Worm (Caenorhabditis elegans) whole organism, late embryonic: Measurements from ENCODE around the gene asp-3.

Experiments used
- C08G9.2 ChIP-seq: sonication (generic microtip); optimal IDR thresholded peaks from 2 replicates; lab custom pipeline; 2016; ENCODE audit warnings: mild to moderate bottlenecking, missing genetic modification characterization, moderate library complexity, missing compliant biosample characterization
- C38D4.7 ChIP-seq: fragments of 200-800 bp; sonication (Bioruptor generic); optimal IDR thresholded peaks from 2 replicates; lab custom pipeline; 2018; ENCODE audit warnings: mild to moderate bottlenecking, missing genetic modification characterization, moderate library complexity, missing compliant biosample characterization
- F13H6.1 ChIP-seq: sonication (generic microtip); optimal IDR thresholded peaks from 2 replicates; lab custom pipeline; 2016; ENCODE audit warnings: missing genetic modification characterization, missing compliant biosample characterization
- K09A11.1 ChIP-seq: sonication (generic microtip); optimal IDR thresholded peaks from 2 replicates; lab custom pipeline; 2017; ENCODE audit warnings: antibody characterized with exemption, mild to moderate bottlenecking, missing genetic modification characterization, missing compliant biosample characterization; ENCODE audit not compliant: insufficient read depth
- Y22D7AL.16 ChIP-seq: sonication (generic microtip); optimal IDR thresholded peaks from 2 replicates; lab custom pipeline; 2016; ENCODE audit warnings: missing genetic modification characterization, missing compliant biosample characterization
- ama-1 ChIP-seq: fragments of 150-350 bp; optimal IDR thresholded peaks from 2 replicates; lab custom pipeline; 2014
- ceh-14 ChIP-seq: sonication (generic microtip); optimal IDR thresholded peaks from 2 replicates; lab custom pipeline; 2016; ENCODE audit warnings: missing genotype, missing genetic modification characterization, missing compliant biosample characterization
- ceh-18 ChIP-seq: sonication (generic microtip); optimal IDR thresholded peaks from 2 replicates; lab custom pipeline; 2016; ENCODE audit warnings: missing genetic modification characterization, missing compliant biosample characterization
- ceh-19 ChIP-seq: fragments of 200-800 bp; sonication (Bioruptor generic); optimal IDR thresholded peaks from 2 replicates; lab custom pipeline; 2018; ENCODE audit warnings: mild to moderate bottlenecking, missing genetic modification characterization, missing compliant biosample characterization
- ceh-24 ChIP-seq: sonication (generic microtip); optimal IDR thresholded peaks from 2 replicates; lab custom pipeline; 2016; ENCODE audit warnings: mild to moderate bottlenecking, missing genetic modification characterization, missing compliant biosample characterization
- ceh-30 ChIP-seq: fragments of 150-350 bp; optimal IDR thresholded peaks from 2 replicates; lab custom pipeline; 2014; ENCODE audit warnings: missing biosample characterization, missing genetic modification characterization
- ceh-31 ChIP-seq: sonication (generic microtip); optimal IDR thresholded peaks from 2 replicates; lab custom pipeline; 2016; ENCODE audit warnings: missing genetic modification characterization, missing compliant biosample characterization
- ceh-34 ChIP-seq: sonication (generic microtip); optimal IDR thresholded peaks from 2 replicates; lab custom pipeline; 2016; ENCODE audit warnings: mild to moderate bottlenecking, missing genetic modification characterization, missing compliant biosample characterization
- ceh-45 ChIP-seq: fragments of 200-800 bp; sonication (Bioruptor generic); IDR thresholded peaks from 2 replicates; pipeline ENCODE4 v1.3.6; 2022; ENCODE audit warnings: missing genetic modification reagents, missing genetic modification characterization, missing compliant biosample characterization
- ceh-48 ChIP-seq: sonication (generic microtip); optimal IDR thresholded peaks from 2 replicates; lab custom pipeline; 2016; ENCODE audit warnings: missing genetic modification characterization, inconsistent platforms, missing compliant biosample characterization
- ceh-6 ChIP-seq: fragments of 200-800 bp; sonication (Bioruptor generic); optimal IDR thresholded peaks from 2 replicates; lab custom pipeline; 2018; ENCODE audit warnings: mild to moderate bottlenecking, missing genetic modification characterization, missing compliant biosample characterization
- ceh-9 ChIP-seq: sonication (generic microtip); optimal IDR thresholded peaks from 2 replicates; lab custom pipeline; 2016; ENCODE audit warnings: mild to moderate bottlenecking, missing genetic modification characterization, inconsistent platforms, missing compliant biosample characterization
- che-1 ChIP-seq: sonication (generic microtip); optimal IDR thresholded peaks from 2 replicates; lab custom pipeline; 2016; ENCODE audit warnings: mild to moderate bottlenecking, missing genetic modification characterization, missing compliant biosample characterization
- dmd-4 ChIP-seq: sonication (generic microtip); optimal IDR thresholded peaks from 2 replicates; lab custom pipeline; 2016; ENCODE audit warnings: borderline replicate concordance, missing genetic modification characterization, missing compliant biosample characterization
- dve-1 ChIP-seq: sonication (generic microtip); optimal IDR thresholded peaks from 2 replicates; lab custom pipeline; 2017; ENCODE audit warnings: antibody characterized with exemption, mild to moderate bottlenecking, missing genetic modification characterization, missing compliant biosample characterization
- elt-2 ChIP-seq: sonication (generic microtip); optimal IDR thresholded peaks from 2 replicates; lab custom pipeline; 2016; ENCODE audit warnings: missing genetic modification reagents, missing genetic modification characterization, missing compliant biosample characterization
- ets-4 ChIP-seq: sonication (generic microtip); optimal IDR thresholded peaks from 2 replicates; lab custom pipeline; 2016; ENCODE audit warnings: missing genetic modification characterization, missing compliant biosample characterization
- eyg-1 ChIP-seq: sonication (generic microtip); optimal IDR thresholded peaks from 2 replicates; lab custom pipeline; 2016; ENCODE audit warnings: missing genotype, missing genetic modification characterization, missing compliant biosample characterization
- fax-1 ChIP-seq: sonication (generic microtip); optimal IDR thresholded peaks from 2 replicates; lab custom pipeline; 2016; ENCODE audit warnings: missing genotype, missing genetic modification characterization, missing compliant biosample characterization
- fkh-10 ChIP-seq: fragments of 150-350 bp; optimal IDR thresholded peaks from 2 replicates; lab custom pipeline; 2014; ENCODE audit warnings: missing biosample characterization, missing genetic modification reagents, missing genetic modification characterization
- gmeb-2 ChIP-seq: sonication (generic microtip); optimal IDR thresholded peaks from 2 replicates; lab custom pipeline; 2016; ENCODE audit warnings: missing genetic modification characterization, inconsistent platforms, missing compliant biosample characterization
- hlh-13 ChIP-seq: fragments of 200-800 bp; sonication (Bioruptor generic); optimal IDR thresholded peaks from 2 replicates; lab custom pipeline; 2018; ENCODE audit warnings: mild to moderate bottlenecking, missing genetic modification characterization, missing compliant biosample characterization
- hlh-15 ChIP-seq: sonication (generic microtip); optimal IDR thresholded peaks from 2 replicates; lab custom pipeline; 2016; ENCODE audit warnings: missing genetic modification characterization, missing compliant biosample characterization
- hlh-30 ChIP-seq: sonication (generic microtip); optimal IDR thresholded peaks from 2 replicates; lab custom pipeline; 2017; ENCODE audit warnings: antibody characterized with exemption, missing genetic modification characterization, missing compliant biosample characterization; ENCODE audit not compliant: insufficient read depth
- hlh-8 ChIP-seq: sonication (generic microtip); optimal IDR thresholded peaks from 2 replicates; lab custom pipeline; 2016; ENCODE audit warnings: missing genotype, missing genetic modification characterization, missing compliant biosample characterization
- lim-6 ChIP-seq: sonication (generic microtip); optimal IDR thresholded peaks from 2 replicates; lab custom pipeline; 2016; ENCODE audit warnings: missing genetic modification characterization, missing compliant biosample characterization
- lin-11 ChIP-seq: fragments of 200-800 bp; sonication (Bioruptor generic); optimal IDR thresholded peaks from 2 replicates; lab custom pipeline; 2018; ENCODE audit warnings: mild to moderate bottlenecking, missing genetic modification characterization, missing compliant biosample characterization
- madf-2 ChIP-seq: sonication (generic microtip); optimal IDR thresholded peaks from 2 replicates; lab custom pipeline; 2017; ENCODE audit warnings: missing genetic modification characterization, missing compliant biosample characterization
- nhr-11 ChIP-seq: fragments of 150-350 bp; optimal IDR thresholded peaks from 2 replicates; lab custom pipeline; 2014; ENCODE audit warnings: missing biosample characterization, missing genetic modification characterization
- nhr-232 ChIP-seq: sonication (generic microtip); optimal IDR thresholded peaks from 2 replicates; lab custom pipeline; 2016; ENCODE audit warnings: missing genetic modification characterization, missing compliant biosample characterization
- npax-4 ChIP-seq: sonication (generic microtip); optimal IDR thresholded peaks from 2 replicates; lab custom pipeline; 2016; ENCODE audit warnings: missing genetic modification characterization, missing compliant biosample characterization
- odd-2 ChIP-seq: sonication (generic microtip); optimal IDR thresholded peaks from 2 replicates; lab custom pipeline; 2017; ENCODE audit warnings: antibody characterized with exemption, mild to moderate bottlenecking, missing genetic modification characterization, missing compliant biosample characterization
- pag-3 ChIP-seq: sonication (generic microtip); optimal IDR thresholded peaks from 2 replicates; lab custom pipeline; 2016; ENCODE audit warnings: missing compliant biosample characterization, missing genetic modification characterization, borderline replicate concordance
- pat-9 ChIP-seq: fragments of 200-800 bp; sonication (Bioruptor generic); optimal IDR thresholded peaks from 2 replicates; lab custom pipeline; 2018; ENCODE audit warnings: mild to moderate bottlenecking, missing genetic modification characterization, moderate library complexity, missing compliant biosample characterization
- pha-4 ChIP-seq: fragments of 150-350 bp; optimal IDR thresholded peaks from 2 replicates; lab custom pipeline; 2018; ENCODE audit warnings: missing biosample characterization, missing genetic modification reagents, missing genetic modification characterization
- pros-1 ChIP-seq: fragments of 150-350 bp; optimal IDR thresholded peaks from 2 replicates; lab custom pipeline; 2014; ENCODE audit warnings: missing biosample characterization, missing genetic modification reagents, missing genetic modification characterization
- rnt-1 ChIP-seq: sonication (generic microtip); optimal IDR thresholded peaks from 2 replicates; lab custom pipeline; 2016; ENCODE audit warnings: missing genetic modification characterization, missing compliant biosample characterization
- sdc-2 ChIP-seq: sonication (generic microtip); optimal IDR thresholded peaks from 2 replicates; lab custom pipeline; 2016; ENCODE audit warnings: missing genotype, missing genetic modification characterization, missing compliant biosample characterization
- sox-2 ChIP-seq: fragments of 200-800 bp; sonication (Bioruptor generic); IDR thresholded peaks from 2 replicates; pipeline ENCODE4 v1.3.6; 2022; ENCODE audit warnings: missing genetic modification reagents, missing genetic modification characterization, missing compliant biosample characterization
- syd-9 ChIP-seq: sonication (generic microtip); optimal IDR thresholded peaks from 2 replicates; lab custom pipeline; 2016; ENCODE audit warnings: mild to moderate bottlenecking, missing genetic modification characterization, moderate library complexity, missing compliant biosample characterization
- tbx-2 ChIP-seq: sonication (generic microtip); optimal IDR thresholded peaks from 2 replicates; lab custom pipeline; 2016; ENCODE audit warnings: missing genetic modification characterization, missing compliant biosample characterization
- tbx-7 ChIP-seq: sonication (generic microtip); optimal IDR thresholded peaks from 2 replicates; lab custom pipeline; 2016; ENCODE audit warnings: missing genotype, missing genetic modification characterization, missing compliant biosample characterization
- unc-3 ChIP-seq, 2 experiments: fragments of 200-800 bp in 1 of 2; sonication (Bioruptor generic) in 1 of 2; sonication (generic microtip) in 1 of 2; conservative IDR thresholded peaks in 1 of 2; optimal IDR thresholded peaks in 1 of 2; 2 replicates each; pipeline versions ENCODE4 v1.3.6 to Lab custom; 2016 to 2022; ENCODE audit warnings: missing compliant biosample characterization in 2 of 2, missing genetic modification characterization in 2 of 2, missing genetic modification reagents in 1 of 2
- unc-42 ChIP-seq: sonication (generic microtip); optimal IDR thresholded peaks from 2 replicates; lab custom pipeline; 2016; ENCODE audit warnings: missing genotype, missing genetic modification characterization, missing compliant biosample characterization
- unc-55 ChIP-seq: sonication (generic microtip); optimal IDR thresholded peaks from 2 replicates; lab custom pipeline; 2017; ENCODE audit warnings: missing biosample characterization, missing genetic modification reagents, missing genetic modification characterization
- unc-86 ChIP-seq: sonication (generic microtip); optimal IDR thresholded peaks from 2 replicates; lab custom pipeline; 2016; ENCODE audit warnings: missing genetic modification characterization, missing compliant biosample characterization
- zip-5 ChIP-seq: sonication (generic microtip); optimal IDR thresholded peaks from 2 replicates; lab custom pipeline; 2016; ENCODE audit warnings: missing genetic modification characterization, missing compliant biosample characterization

asp-3 gene

ce11 chrX:6840670-6841308 lies 49.9 kb downstream of the asp-3 start, which contains the start of the genes glr-6 and asg-2:
Gene glr-6, minus strand, starts transcription at chrX:6840720.
Gene asg-2, plus strand, starts transcription at chrX:6841258.
- TF ChIP-seq C08G9.2 (tag; lab: Kevin White, UChicago): no peak
- TF ChIP-seq pha-4: no peak
- TF ChIP-seq hlh-13 (GFP tag; lab: Kevin White, UChicago): no peak
- TF ChIP-seq unc-42 (tag; lab: Kevin White, UChicago): peak; percentile 21
- TF ChIP-seq ceh-31: peak; percentile 50
- peak; percentile 76 for TF ChIP-seq ceh-48 (tag; lab: Kevin White, UChicago)
- peak; percentile 24 for TF ChIP-seq ets-4 (tag; lab: Kevin White, UChicago)
- no peak for TF ChIP-seq ceh-24 (tag; lab: Kevin White, UChicago)
- no peak for TF ChIP-seq pros-1 (tag; lab: Kevin White, UChicago)
- no peak for TF ChIP-seq unc-55
- TF ChIP-seq fkh-10: no peak
- TF ChIP-seq ceh-14 (tag; lab: Kevin White, UChicago): no peak
- TF ChIP-seq nhr-11 (tag; lab: Kevin White, UChicago): no peak
- TF ChIP-seq ceh-18 (tag; lab: Kevin White, UChicago): peak; percentile 20
- TF ChIP-seq sox-2: no peak
- TF ChIP-seq tbx-2 (tag; lab: Kevin White, UChicago): no peak
- TF ChIP-seq ceh-19: no peak
- no peak for TF ChIP-seq madf-2 (tag; lab: Kevin White, UChicago)
- no peak for TF ChIP-seq pat-9
- TF ChIP-seq K09A11.1 (tag; lab: Kevin White, UChicago): no peak
- no peak for TF ChIP-seq npax-4 (tag; lab: Kevin White, UChicago)
- TF ChIP-seq ceh-34: peak; percentile 22
- no peak for TF ChIP-seq ceh-45
- no peak for TF ChIP-seq lim-6 (tag; lab: Kevin White, UChicago)
- no peak for TF ChIP-seq odd-2
- no peak for TF ChIP-seq unc-3 (GFP tag; conservative IDR thresholded peaks at IDR 0.05; lab: Robert Waterston, UW)
- no peak for TF ChIP-seq unc-3 (tag; optimal IDR thresholded peaks at IDR 0.05; lab: Kevin White, UChicago)
- TF ChIP-seq elt-2 (tag; lab: Kevin White, UChicago): peak; percentile 3
- TF ChIP-seq dve-1: no peak
- no peak for TF ChIP-seq fax-1
- no peak for TF ChIP-seq lin-11 (tag; lab: Kevin White, UChicago)
- TF ChIP-seq nhr-232 (tag; lab: Kevin White, UChicago): no peak
- TF ChIP-seq rnt-1 (tag; lab: Kevin White, UChicago): no peak
- no peak for TF ChIP-seq unc-86 (tag; lab: Kevin White, UChicago)
- no peak for TF ChIP-seq ceh-9 (tag; lab: Kevin White, UChicago)
- TF ChIP-seq C38D4.7 (GFP tag; lab: Kevin White, UChicago): no peak
- no peak for TF ChIP-seq gmeb-2 (tag; lab: Kevin White, UChicago)
- TF ChIP-seq hlh-8: no peak
- no peak for TF ChIP-seq dmd-4 (tag; lab: Kevin White, UChicago)
- TF ChIP-seq ceh-30 (tag; lab: Kevin White, UChicago): no peak
- no peak for TF ChIP-seq zip-5
- no peak for TF ChIP-seq hlh-30
- no peak for TF ChIP-seq eyg-1 (tag; lab: Kevin White, UChicago)
- TF ChIP-seq syd-9 (tag; lab: Kevin White, UChicago): no peak
- TF ChIP-seq hlh-15 (tag; lab: Kevin White, UChicago): no peak
- TF ChIP-seq ceh-6 (GFP tag; lab: Kevin White, UChicago): no peak
- no peak for TF ChIP-seq tbx-7 (tag; lab: Kevin White, UChicago)
- no peak for TF ChIP-seq F13H6.1 (tag; lab: Kevin White, UChicago)
- TF ChIP-seq che-1 (tag; lab: Kevin White, UChicago): no peak
- TF ChIP-seq sdc-2 (tag; lab: Kevin White, UChicago): no peak
- no peak for TF ChIP-seq ama-1
- no peak for TF ChIP-seq pag-3 (tag; lab: Kevin White, UChicago)
- no peak for TF ChIP-seq Y22D7AL.16 (tag; lab: Kevin White, UChicago)
